Fruit fly (Drosophila melanogaster) whole organism, embryonic: ENCODE results near the gene TTLL6B.

Source experiments
- CG10462 ChIP-seq: fragments of 200-800 bp; sonication (Bioruptor generic); optimal IDR thresholded peaks from 2 replicates; lab custom pipeline; 2016; ENCODE audit warnings: missing biosample characterization, missing genetic modification characterization
- CG11456 ChIP-seq: fragments of 200-800 bp; sonication (Bioruptor generic); IDR thresholded peaks from 3 replicates; pipeline ENCODE4 v1.3.6; 2022; ENCODE audit warnings: missing biosample characterization, missing genetic modification characterization
- CG12391 ChIP-seq: fragments of 200-800 bp; sonication (Bioruptor generic); optimal IDR thresholded peaks from 3 replicates; lab custom pipeline; 2018; ENCODE audit warnings: missing biosample characterization, mild to moderate bottlenecking, missing genetic modification characterization, moderate library complexity
- CG13296 ChIP-seq: fragments of 200-800 bp; sonication (Bioruptor generic); optimal IDR thresholded peaks from 3 replicates; lab custom pipeline; 2018; ENCODE audit warnings: missing biosample characterization, mild to moderate bottlenecking, missing genetic modification characterization
- CG14667 ChIP-seq: fragments of 200-800 bp; sonication (Bioruptor generic); IDR thresholded peaks from 2 replicates; pipeline ENCODE4 v1.3.6; 2022; ENCODE audit warnings: missing biosample characterization, missing genetic modification characterization
- CG15601 ChIP-seq: fragments of 200-800 bp; sonication (Bioruptor generic); optimal IDR thresholded peaks from 3 replicates; lab custom pipeline; 2019; ENCODE audit warnings: missing biosample characterization, mild to moderate bottlenecking, missing genetic modification characterization, moderate library complexity
- CG16813 ChIP-seq: fragments of 200-800 bp; sonication (Bioruptor generic); IDR thresholded peaks from 3 replicates; pipeline ENCODE4 v1.3.6; 2022; ENCODE audit warnings: missing biosample characterization, missing genetic modification characterization; ENCODE audit not compliant: partially characterized antibody
- CG17186 ChIP-seq: fragments of 200-800 bp; sonication (Bioruptor generic); optimal IDR thresholded peaks from 3 replicates; lab custom pipeline; 2017; ENCODE audit warnings: missing biosample characterization, missing genetic modification reagents, missing genetic modification characterization
- CG17328 ChIP-seq: fragments of 200-800 bp; sonication (Bioruptor generic); IDR thresholded peaks from 2 replicates; pipeline ENCODE4 v1.3.6; 2022; ENCODE audit warnings: missing biosample characterization, missing genetic modification characterization
- CG17385 ChIP-seq: fragments of 200-800 bp; sonication (Bioruptor generic); optimal IDR thresholded peaks from 3 replicates; lab custom pipeline; 2018; ENCODE audit warnings: missing biosample characterization, mild to moderate bottlenecking, missing genetic modification characterization
- CG17568 ChIP-seq: fragments of 200-800 bp; sonication (Bioruptor generic); optimal IDR thresholded peaks from 2 replicates; lab custom pipeline; 2018; ENCODE audit warnings: missing biosample characterization, mild to moderate bottlenecking, missing genetic modification characterization, moderate library complexity
- CG17829 ChIP-seq: fragments of 200-800 bp; optimal IDR thresholded peaks from 2 replicates; lab custom pipeline; 2019; ENCODE audit warnings: missing biosample characterization, mild to moderate bottlenecking, missing genetic modification characterization, moderate library complexity
- CG2120 ChIP-seq: fragments of 200-800 bp; sonication (Bioruptor generic); optimal IDR thresholded peaks from 3 replicates; lab custom pipeline; 2016; ENCODE audit warnings: missing biosample characterization, missing genetic modification characterization
- CG2889 ChIP-seq: fragments of 200-800 bp; sonication (Bioruptor generic); IDR thresholded peaks from 3 replicates; pipeline ENCODE4 v1.3.6; 2022; ENCODE audit warnings: missing biosample characterization, missing genetic modification characterization
- CG30020 ChIP-seq: fragments of 200-800 bp; optimal IDR thresholded peaks from 2 replicates; lab custom pipeline; 2019; ENCODE audit warnings: missing biosample characterization, mild to moderate bottlenecking, missing genetic modification characterization, moderate library complexity
- CG31388 ChIP-seq: fragments of 200-800 bp; sonication (Bioruptor generic); optimal IDR thresholded peaks from 2 replicates; lab custom pipeline; 2016; ENCODE audit warnings: missing biosample characterization, missing genetic modification characterization
- CG32532 ChIP-seq: fragments of 200-800 bp; sonication (Bioruptor generic); IDR thresholded peaks from 2 replicates; pipeline ENCODE4 v1.3.6; 2022; ENCODE audit warnings: missing biosample characterization, missing genetic modification characterization
- CG33557 ChIP-seq: fragments of 200-800 bp; sonication (Bioruptor generic); optimal IDR thresholded peaks from 2 replicates; lab custom pipeline; 2019; ENCODE audit warnings: missing biosample characterization, mild to moderate bottlenecking, missing genetic modification characterization, moderate library complexity
- CG4282 ChIP-seq: fragments of 200-800 bp; sonication (Bioruptor generic); optimal IDR thresholded peaks from 2 replicates; lab custom pipeline; 2016; ENCODE audit warnings: missing biosample characterization, missing genetic modification characterization
- CG4707 ChIP-seq: fragments of 200-800 bp; sonication (Bioruptor generic); optimal IDR thresholded peaks from 2 replicates; lab custom pipeline; 2018; ENCODE audit warnings: missing biosample characterization, mild to moderate bottlenecking, missing genetic modification characterization, moderate library complexity
- CG6689 ChIP-seq: fragments of 200-800 bp; sonication (Bioruptor generic); IDR thresholded peaks from 2 replicates; pipeline ENCODE4 v1.3.6; 2022; ENCODE audit warnings: missing biosample characterization, missing genetic modification characterization
- CG6813 ChIP-seq: fragments of 200-800 bp; sonication (Bioruptor generic); optimal IDR thresholded peaks from 2 replicates; lab custom pipeline; 2017; ENCODE audit warnings: missing biosample characterization, missing genetic modification characterization, mild to moderate bottlenecking, moderate library complexity, missing genetic modification reagents
- CG9817 ChIP-seq: fragments of 200-800 bp; sonication (Bioruptor generic); optimal IDR thresholded peaks from 2 replicates; lab custom pipeline; 2018; ENCODE audit warnings: missing biosample characterization, mild to moderate bottlenecking, missing genetic modification characterization, moderate library complexity
- Hand ChIP-seq: fragments of 200-800 bp; sonication (Bioruptor generic); optimal IDR thresholded peaks from 2 replicates; lab custom pipeline; 2017; ENCODE audit warnings: mild to moderate bottlenecking, missing biosample characterization, missing genetic modification reagents, missing genetic modification characterization
- Lpt ChIP-seq: fragments of >200 bp; optimal IDR thresholded peaks from 2 replicates; lab custom pipeline; 2018; ENCODE audit warnings: missing biosample characterization, missing genetic modification characterization
- NFAT ChIP-seq: fragments of 200-800 bp; sonication (Bioruptor generic); IDR thresholded peaks from 2 replicates; pipeline ENCODE4 v1.3.6; 2022; ENCODE audit warnings: missing biosample characterization, missing genetic modification characterization
- NK7.1 ChIP-seq: fragments of 200-800 bp; sonication (Bioruptor generic); optimal IDR thresholded peaks from 3 replicates; lab custom pipeline; 2016; ENCODE audit warnings: missing biosample characterization, missing genetic modification characterization
- NfI ChIP-seq: fragments of 200-800 bp; sonication (Bioruptor generic); optimal IDR thresholded peaks from 3 replicates; lab custom pipeline; 2018; ENCODE audit warnings: missing biosample characterization, mild to moderate bottlenecking, missing genetic modification characterization, moderate library complexity
- Sox102F ChIP-seq: fragments of 200-800 bp; sonication (Bioruptor generic); optimal IDR thresholded peaks from 2 replicates; lab custom pipeline; 2018; ENCODE audit warnings: missing biosample characterization, mild to moderate bottlenecking, missing genetic modification characterization, moderate library complexity
- ap ChIP-seq: fragments of 200-800 bp; sonication (Bioruptor generic); IDR thresholded peaks from 2 replicates; pipeline ENCODE4 v1.3.6; 2022; ENCODE audit warnings: missing biosample characterization, missing genetic modification characterization
- cad ChIP-seq: fragments of >200 bp; optimal IDR thresholded peaks from 2 replicates; lab custom pipeline; 2017; ENCODE audit warnings: missing biosample characterization, missing genetic modification characterization
- crp ChIP-seq, 2 experiments: fragments of 200-800 bp; sonication (Bioruptor generic); optimal IDR thresholded peaks; 2 replicates in 1 of 2; 3 replicates in 1 of 2; lab custom pipeline; 2017; ENCODE audit warnings: missing biosample characterization in 2 of 2, missing genetic modification characterization in 2 of 2, mild to moderate bottlenecking in 1 of 2, moderate library complexity in 1 of 2
- danr ChIP-seq: fragments of 200-800 bp; sonication (Bioruptor generic); IDR thresholded peaks from 2 replicates; pipeline ENCODE4 v1.3.6; 2022; ENCODE audit warnings: missing biosample characterization, missing genetic modification characterization
- disco-r ChIP-seq: fragments of 200-800 bp; sonication (Bioruptor generic); optimal IDR thresholded peaks from 2 replicates; lab custom pipeline; 2016; ENCODE audit warnings: missing biosample characterization, missing genetic modification characterization
- dmrt99B ChIP-seq: fragments of 200-800 bp; sonication (Bioruptor generic); optimal IDR thresholded peaks from 2 replicates; lab custom pipeline; 2018; ENCODE audit warnings: missing biosample characterization, mild to moderate bottlenecking, missing genetic modification characterization, moderate library complexity
- dysf ChIP-seq: fragments of 200-800 bp; sonication (Bioruptor generic); IDR thresholded peaks from 3 replicates; pipeline ENCODE4 v1.3.6; 2022; ENCODE audit warnings: missing biosample characterization, missing genetic modification characterization
- fu2 ChIP-seq: fragments of 200-800 bp; sonication (Bioruptor generic); optimal IDR thresholded peaks from 2 replicates; lab custom pipeline; 2016; ENCODE audit warnings: missing biosample characterization, missing genetic modification characterization
- her ChIP-seq: fragments of 200-800 bp; sonication (Bioruptor generic); optimal IDR thresholded peaks from 2 replicates; lab custom pipeline; 2016; ENCODE audit warnings: missing biosample characterization, missing genetic modification characterization
- ind ChIP-seq: fragments of 200-800 bp; sonication (Bioruptor generic); optimal IDR thresholded peaks from 3 replicates; lab custom pipeline; 2016; ENCODE audit warnings: missing biosample characterization, missing genetic modification characterization
- lilli ChIP-seq: fragments of 200-800 bp; sonication (Bioruptor generic); optimal IDR thresholded peaks from 3 replicates; lab custom pipeline; 2016; ENCODE audit warnings: missing biosample characterization, missing genetic modification characterization
- lola ChIP-seq, 3 experiments: fragments of >200 bp in 2 of 3; fragments of 200-800 bp in 1 of 3; sonication (Bioruptor generic) in 1 of 3; optimal IDR thresholded peaks; 2 replicates each; lab custom pipeline; 2017 to 2019; ENCODE audit warnings: missing biosample characterization in 3 of 3, missing genetic modification characterization in 3 of 3, mild to moderate bottlenecking in 1 of 3, moderate library complexity in 1 of 3
- onecut ChIP-seq: fragments of 200-800 bp; sonication (Bioruptor generic); IDR thresholded peaks from 2 replicates; pipeline ENCODE4 v1.3.6; 2022; ENCODE audit warnings: missing biosample characterization, missing genetic modification characterization
- otp ChIP-seq: fragments of 200-800 bp; sonication (Bioruptor generic); IDR thresholded peaks from 3 replicates; pipeline ENCODE4, ENCODE4 v1.3.6; 2022; ENCODE audit warnings: missing biosample characterization, missing genetic modification characterization
- ranshi ChIP-seq: fragments of 200-800 bp; sonication (Bioruptor generic); IDR thresholded peaks from 2 replicates; pipeline ENCODE4 v1.3.6; 2022; ENCODE audit warnings: missing biosample characterization, missing genetic modification characterization
- ro ChIP-seq: fragments of 200-800 bp; sonication (Bioruptor generic); IDR thresholded peaks from 2 replicates; pipeline ENCODE4 v1.3.6; 2022; ENCODE audit warnings: missing biosample characterization, missing genetic modification characterization
- seq ChIP-seq: fragments of 200-800 bp; sonication (Bioruptor generic); IDR thresholded peaks from 2 replicates; pipeline ENCODE4 v1.3.6; 2022; ENCODE audit warnings: missing biosample characterization, missing genetic modification characterization
- sqz ChIP-seq: fragments of 200-800 bp; sonication (Bioruptor generic); optimal IDR thresholded peaks from 3 replicates; lab custom pipeline; 2018; ENCODE audit warnings: missing biosample characterization, mild to moderate bottlenecking, missing genetic modification characterization
- tll ChIP-seq, 2 experiments: fragments of 200-800 bp in 1 of 2; fragments of >200 bp in 1 of 2; sonication (Bioruptor generic) in 1 of 2; optimal IDR thresholded peaks; 2 replicates each; lab custom pipeline; 2017 to 2019; ENCODE audit warnings: missing biosample characterization in 2 of 2, missing genetic modification characterization in 2 of 2, mild to moderate bottlenecking in 1 of 2, moderate library complexity in 1 of 2
- toy ChIP-seq: fragments of 200-800 bp; sonication (Bioruptor generic); IDR thresholded peaks from 2 replicates; pipeline ENCODE4 v1.3.6; 2022; ENCODE audit warnings: missing biosample characterization, missing genetic modification characterization
- vvl ChIP-seq: fragments of 200-800 bp; sonication (Bioruptor generic); IDR thresholded peaks from 2 replicates; pipeline ENCODE4 v1.3.6; 2022; ENCODE audit warnings: missing biosample characterization, missing genetic modification characterization

TTLL6B gene

DNA sequence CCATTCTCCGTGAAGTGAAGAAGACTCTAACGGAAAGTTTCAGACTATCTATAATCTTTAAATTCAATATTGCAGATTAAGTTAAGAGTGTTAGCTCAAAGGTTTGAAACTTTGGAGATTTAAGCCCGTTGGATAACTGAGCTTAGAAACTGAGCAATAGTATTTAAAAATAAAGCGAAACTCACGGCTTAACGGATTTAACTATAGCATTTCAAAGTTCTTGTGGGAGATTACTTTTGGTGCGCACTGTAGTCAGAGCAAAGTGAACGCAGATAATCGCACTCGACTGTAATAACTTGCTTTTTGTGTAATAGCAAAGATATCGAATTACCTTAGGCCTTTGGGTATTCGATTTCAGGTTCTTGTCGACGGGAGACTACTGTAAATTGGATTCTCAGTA, 31.5 kb upstream of the TTLL6B start, which contains the start of gene mrt (continued):
- TF ChIP-seq toy (GFP tag; lab: Robert Waterston, UW): no peak
- peak; percentile 64 for TF ChIP-seq CG12391 (tag; lab: Kevin White, UChicago)
- peak; percentile 53; the same call in 1 of the 2 replicates for TF ChIP-seq NFAT (GFP tag; lab: Robert Waterston, UW)
- no peak for TF ChIP-seq CG17568 (GFP tag; lab: Kevin White, UChicago)
- no peak for TF ChIP-seq CG17186
- TF ChIP-seq CG2120 (GFP tag; lab: Kevin White, UChicago): peak; percentile 85
- TF ChIP-seq vvl (GFP tag; lab: Robert Waterston, UW): peak; percentile 35
- TF ChIP-seq CG33557 (GFP tag; lab: Kevin White, UChicago): no peak
- TF ChIP-seq CG9817 (tag; lab: Kevin White, UChicago): peak; percentile 54
- TF ChIP-seq NK7.1 (GFP tag; lab: Kevin White, UChicago): no peak
- TF ChIP-seq tll (GFP tag; optimal IDR thresholded peaks at IDR 0.05; lab: Kevin White, UChicago): no peak
- no peak for TF ChIP-seq ro (GFP tag; lab: Robert Waterston, UW)
- TF ChIP-seq Hand (GFP tag; lab: Kevin White, UChicago): peak; percentile 18
- TF ChIP-seq CG6813 (GFP tag; lab: Kevin White, UChicago): peak; percentile 29
- 0 out of 3 replicates have a peak, but pooled peaks have one; percentile 45 for TF ChIP-seq CG2889
- TF ChIP-seq CG32532 (GFP tag; lab: Robert Waterston, UW): peak; percentile 56
- TF ChIP-seq CG17829 (tag; lab: Kevin White, UChicago): peak; percentile 32
- peak; percentile 54 for TF ChIP-seq ind (GFP tag; lab: Kevin White, UChicago)
- peak; percentile 55; the same call in 1 of the 2 replicates for TF ChIP-seq ranshi (GFP tag; lab: Robert Waterston, UW)
- TF ChIP-seq CG6689 (GFP tag; lab: Robert Waterston, UW): 0 out of 2 replicates have a peak, but pooled peaks have one; percentile 28
- TF ChIP-seq Lpt (GFP tag; lab: Kevin White, UChicago): no peak
- TF ChIP-seq CG4707 (GFP tag; lab: Kevin White, UChicago): no peak
- TF ChIP-seq CG4282 (GFP tag; lab: Kevin White, UChicago): peak; percentile 24
- peak; percentile 55 for TF ChIP-seq fu2 (GFP tag; lab: Kevin White, UChicago)
- TF ChIP-seq CG13296: no peak
- TF ChIP-seq dysf (GFP tag; lab: Robert Waterston, UW): peak; percentile 50; the same call in 1 of the 3 replicates
- no peak for TF ChIP-seq CG14667 (GFP tag; lab: Robert Waterston, UW)
- TF ChIP-seq otp: peak; percentile 52; the same call in 1 of the 3 replicates
- TF ChIP-seq disco-r: peak; percentile 48
- no peak for TF ChIP-seq CG31388 (GFP tag; lab: Kevin White, UChicago)
- TF ChIP-seq CG10462 (GFP tag; lab: Kevin White, UChicago): no peak
- TF ChIP-seq onecut (GFP tag; lab: Robert Waterston, UW): no peak; the same call in 1 of the 2 replicates
- peak; percentile 61 for TF ChIP-seq dmrt99B (tag; lab: Kevin White, UChicago)
- no peak for TF ChIP-seq cad (GFP tag; lab: Kevin White, UChicago)
- TF ChIP-seq NfI: peak; percentile 55
- TF ChIP-seq lola (GFP tag; optimal IDR thresholded peaks at IDR 0.05; lab: Kevin White, UChicago): peak in 1 of 3 experiments; percentile 23
- TF ChIP-seq sqz: no peak
- 0 out of 2 replicates have a peak, but pooled peaks have one; percentile 43 for TF ChIP-seq CG17328
- TF ChIP-seq CG16813: no peak
- peak; percentile 60 for TF ChIP-seq CG17385 (GFP tag; lab: Kevin White, UChicago)
- 0 out of 3 replicates have a peak, but pooled peaks have one; percentile 50 for TF ChIP-seq CG11456 (GFP tag; lab: Robert Waterston, UW)
- TF ChIP-seq ap (GFP tag; lab: Robert Waterston, UW): no peak
- peak; percentile 41 for TF ChIP-seq Sox102F
- peak; percentile 3 for TF ChIP-seq CG30020 (tag; lab: Kevin White, UChicago)
- TF ChIP-seq lilli (GFP tag; lab: Kevin White, UChicago): peak; percentile 83
- no peak for TF ChIP-seq danr
- no peak for TF ChIP-seq crp (GFP tag; optimal IDR thresholded peaks at IDR 0.05; lab: Kevin White, UChicago)
- no peak for TF ChIP-seq CG15601 (tag; lab: Kevin White, UChicago)
- peak; percentile 61 for TF ChIP-seq her (GFP tag; lab: Kevin White, UChicago)
- 0 out of 2 replicates have a peak, but pooled peaks have one; percentile 33 for TF ChIP-seq seq (GFP tag; lab: Robert Waterston, UW)
